Worm (Caenorhabditis elegans) whole organism, midembryonic: ENCODE data around the gene nhr-34.

Experiments
- T22C8.4 ChIP-seq: fragments of 200-800 bp; sonication (Bioruptor generic); IDR thresholded peaks from 2 replicates; pipeline ENCODE4 v1.3.6; 2022; ENCODE audit warnings: missing genetic modification characterization, missing compliant biosample characterization
- cog-1 ChIP-seq: sonication (generic microtip); optimal IDR thresholded peaks from 2 replicates; lab custom pipeline; 2016; ENCODE audit warnings: missing genetic modification characterization, missing compliant biosample characterization
- flt-1 ChIP-seq: fragments of 200-800 bp; sonication (Bioruptor generic); IDR thresholded peaks from 2 replicates; pipeline ENCODE4 v1.3.6; 2022; ENCODE audit warnings: missing genetic modification characterization, missing compliant biosample characterization
- klf-2 ChIP-seq: fragments of 200-800 bp; sonication (Bioruptor generic); conservative IDR thresholded peaks from 2 replicates; pipeline ENCODE4 v1.3.6; 2022; ENCODE audit warnings: missing genetic modification reagents, missing genetic modification characterization, missing compliant biosample characterization
- ref-1 ChIP-seq: fragments of 200-800 bp; sonication (Bioruptor generic); conservative IDR thresholded peaks from 2 replicates; pipeline ENCODE4 v1.3.6; 2022; ENCODE audit warnings: missing genetic modification reagents, missing genetic modification characterization, missing compliant biosample characterization
- tab-1 ChIP-seq: fragments of 200-800 bp; sonication (Bioruptor generic); IDR thresholded peaks from 2 replicates; pipeline ENCODE4 v1.3.6; 2022; ENCODE audit warnings: missing genetic modification characterization, missing compliant biosample characterization
- ztf-23 ChIP-seq: fragments of 200-800 bp; sonication (Bioruptor generic); IDR thresholded peaks from 2 replicates; pipeline ENCODE4 v1.3.6; 2022; ENCODE audit warnings: missing genetic modification reagents, missing genetic modification characterization, missing compliant biosample characterization

DNA sequence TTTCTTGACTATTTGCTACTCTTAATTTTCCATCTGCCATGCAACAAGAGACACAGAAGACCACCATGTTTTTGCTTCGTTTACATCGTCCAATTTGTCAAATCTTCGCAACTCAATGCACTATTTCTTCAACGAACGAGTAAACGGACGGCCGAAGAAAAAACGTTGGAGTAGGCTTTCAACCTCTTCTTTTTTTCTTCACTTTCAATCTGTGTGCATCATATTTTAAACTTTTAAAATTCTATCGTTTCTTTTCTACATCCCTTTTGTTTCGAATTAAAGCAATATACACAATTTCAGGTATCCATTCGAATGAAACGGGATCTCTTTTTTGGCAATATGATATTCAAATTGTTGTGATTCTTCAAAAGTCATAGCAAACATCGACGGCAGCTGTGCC is 17.7 kb downstream of the nhr-34 start, which contains the start of gene acc-1:
- TF ChIP-seq flt-1 (GFP tag; lab: Robert Waterston, UW): no peak
- TF ChIP-seq T22C8.4 (GFP tag; lab: Robert Waterston, UW): no peak
- no peak for TF ChIP-seq klf-2
- no peak for TF ChIP-seq tab-1
- no peak for TF ChIP-seq ztf-23 (GFP tag; lab: Robert Waterston, UW)
- no peak for TF ChIP-seq cog-1 (tag; lab: Kevin White, UChicago)
- TF ChIP-seq ref-1: no peak
